Worm (Caenorhabditis elegans): Measurements from ENCODE around the gene K04E7.1.

Gene K04E7.1

ce11 chrX:6448866-6449400, 12.9 kb upstream of the K04E7.1 start, which contains the start of gene fah-1:
Gene fah-1, minus strand, starts transcription at chrX:6448916.
- TF ChIP-seq tbx-11 (GFP tag; IDR thresholded peaks at IDR 0.05) (no peak), sea-1 (GFP tag; conservative IDR thresholded peaks at IDR 0.05) (no peak), ets-7 (tag; optimal IDR thresholded peaks at IDR 0.05) (no peak), aly-1 (tag; optimal IDR thresholded peaks at IDR 0.05) (no peak), hnd-1 (tag; optimal IDR thresholded peaks at IDR 0.05) (no peak), hmbx-1 (tag; optimal IDR thresholded peaks at IDR 0.05) (no peak), flt-1 (GFP tag; IDR thresholded peaks at IDR 0.05) (no peak), pes-1 (GFP tag; IDR thresholded peaks at IDR 0.05) (no peak)

ce11 chrX:6450839-6451491, 10.9 kb upstream of the K04E7.1 start, which contains the start of the genes grl-6 and K10C2.6:
Gene grl-6, minus strand, starts transcription at chrX:6450939.
Gene K10C2.6, plus strand, starts transcription at chrX:6451441.
- TF ChIP-seq pes-1 (GFP tag; IDR thresholded peaks at IDR 0.05) (no peak), ama-1 (optimal IDR thresholded peaks at IDR 0.05) (no peak), hmbx-1 (tag; optimal IDR thresholded peaks at IDR 0.05) (no peak), tbx-11 (GFP tag; IDR thresholded peaks at IDR 0.05) (no peak), tra-4 (tag; optimal IDR thresholded peaks at IDR 0.05) (no peak), ets-7 (tag; optimal IDR thresholded peaks at IDR 0.05) (no peak), sea-1 (GFP tag; conservative IDR thresholded peaks at IDR 0.05) (no peak), tbx-37 (GFP tag; conservative IDR thresholded peaks at IDR 0.05) (no peak), flt-1 (GFP tag; IDR thresholded peaks at IDR 0.05) (no peak), ceh-36 (tag; optimal IDR thresholded peaks at IDR 0.05) (no peak), hmg-4 (GFP tag; optimal IDR thresholded peaks at IDR 0.05) (no peak), F13C5.2 (tag; optimal IDR thresholded peaks at IDR 0.05) (no peak), ceh-13 (GFP tag; optimal IDR thresholded peaks at IDR 0.05) (no peak), hnd-1 (tag; optimal IDR thresholded peaks at IDR 0.05) (no peak), aly-1 (tag; optimal IDR thresholded peaks at IDR 0.05) (no peak), B0310.2 (tag; optimal IDR thresholded peaks at IDR 0.05) (no peak), scrt-1 (GFP tag; IDR thresholded peaks at IDR 0.05) (no peak)

DNA sequence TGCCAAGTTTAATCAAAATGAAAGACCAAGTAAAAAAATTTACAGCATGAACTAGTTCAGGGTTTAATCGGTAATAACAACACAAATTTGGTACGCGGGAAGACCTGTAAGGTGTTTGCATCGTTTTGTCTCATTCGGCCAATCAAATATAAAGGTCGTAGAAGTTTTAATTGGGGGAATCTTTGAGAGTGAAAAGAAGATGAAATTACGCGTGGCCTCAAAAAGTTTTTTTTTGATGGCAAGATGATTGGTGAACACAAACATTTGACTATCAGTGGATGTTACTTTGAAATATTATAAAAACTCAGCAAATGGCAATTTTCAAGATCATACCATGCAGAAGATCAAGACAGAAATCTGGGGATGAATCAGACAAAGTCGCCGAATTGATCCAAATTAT, 6.7 kb upstream of the K04E7.1 start, which contains the start of gene nas-33:
Gene nas-33 (minus strand): TSS at position 101 of the 400 bp plus-strand sequence.
- no peak for TF ChIP-seq ets-7 (tag; optimal IDR thresholded peaks at IDR 0.05)
- no peak for TF ChIP-seq ceh-13 (GFP tag; optimal IDR thresholded peaks at IDR 0.05)
- no peak for TF ChIP-seq tbx-37 (GFP tag; conservative IDR thresholded peaks at IDR 0.05)
- no peak for TF ChIP-seq hmbx-1 (tag; optimal IDR thresholded peaks at IDR 0.05)
- TF ChIP-seq pes-1 (GFP tag; IDR thresholded peaks at IDR 0.05): no peak
- no peak for TF ChIP-seq ceh-36 (tag; optimal IDR thresholded peaks at IDR 0.05)
- no peak for TF ChIP-seq F13C5.2 (tag; optimal IDR thresholded peaks at IDR 0.05)

DNA sequence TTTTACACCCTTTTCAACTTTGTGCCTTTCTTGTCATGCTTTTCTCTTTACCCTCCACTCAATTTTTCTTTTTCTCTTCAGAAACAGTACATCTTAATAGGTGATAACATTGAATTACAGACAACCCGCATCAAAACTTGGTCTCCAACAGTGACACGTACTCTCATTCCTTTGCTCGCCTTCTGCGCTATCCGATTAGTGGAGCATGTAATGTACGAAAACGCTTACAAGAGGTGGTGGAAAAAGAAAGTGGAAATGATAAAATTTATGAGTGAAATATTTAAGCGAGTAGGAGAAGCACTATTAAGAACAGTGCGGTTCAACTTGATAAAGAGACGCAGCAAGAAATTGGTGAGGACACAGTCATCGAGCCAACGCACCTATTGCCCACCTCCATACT, 5.3 kb upstream of the K04E7.1 start, which contains the start of gene pept-1:
Gene pept-1 (plus strand): TSS at position 306 of the 400 bp plus-strand sequence.
- TF ChIP-seq ceh-36 (tag; optimal IDR thresholded peaks at IDR 0.05): no peak
- TF ChIP-seq tra-4 (tag; optimal IDR thresholded peaks at IDR 0.05): no peak
- TF ChIP-seq hnd-1 (tag; optimal IDR thresholded peaks at IDR 0.05): no peak
- no peak for TF ChIP-seq B0310.2 (tag; optimal IDR thresholded peaks at IDR 0.05)
- no peak for TF ChIP-seq tbx-11 (GFP tag; IDR thresholded peaks at IDR 0.05)
- no peak for TF ChIP-seq ets-7 (tag; optimal IDR thresholded peaks at IDR 0.05)
- TF ChIP-seq ceh-13 (GFP tag; optimal IDR thresholded peaks at IDR 0.05): no peak
- TF ChIP-seq scrt-1 (GFP tag; IDR thresholded peaks at IDR 0.05): no peak
- no peak for TF ChIP-seq hmbx-1 (tag; optimal IDR thresholded peaks at IDR 0.05)
- TF ChIP-seq flt-1 (GFP tag; IDR thresholded peaks at IDR 0.05): no peak
- no peak for TF ChIP-seq ama-1 (optimal IDR thresholded peaks at IDR 0.05)
- TF ChIP-seq hmg-4 (GFP tag; optimal IDR thresholded peaks at IDR 0.05): no peak
- no peak for TF ChIP-seq pes-1 (GFP tag; IDR thresholded peaks at IDR 0.05)
- TF ChIP-seq tbx-37 (GFP tag; conservative IDR thresholded peaks at IDR 0.05): no peak
- no peak for TF ChIP-seq aly-1 (tag; optimal IDR thresholded peaks at IDR 0.05)
- no peak for TF ChIP-seq sea-1 (GFP tag; conservative IDR thresholded peaks at IDR 0.05)
- no peak for TF ChIP-seq F13C5.2 (tag; optimal IDR thresholded peaks at IDR 0.05)

- TF ChIP-seq tra-4 (tag; optimal IDR thresholded peaks at IDR 0.05) (no peak), scrt-1 (GFP tag; IDR thresholded peaks at IDR 0.05) (no peak), hmbx-1 (tag; optimal IDR thresholded peaks at IDR 0.05) (no peak)
Measured at ce11 chrX:6458001-6458400, 3.8 kb upstream of the K04E7.1 start.

DNA sequence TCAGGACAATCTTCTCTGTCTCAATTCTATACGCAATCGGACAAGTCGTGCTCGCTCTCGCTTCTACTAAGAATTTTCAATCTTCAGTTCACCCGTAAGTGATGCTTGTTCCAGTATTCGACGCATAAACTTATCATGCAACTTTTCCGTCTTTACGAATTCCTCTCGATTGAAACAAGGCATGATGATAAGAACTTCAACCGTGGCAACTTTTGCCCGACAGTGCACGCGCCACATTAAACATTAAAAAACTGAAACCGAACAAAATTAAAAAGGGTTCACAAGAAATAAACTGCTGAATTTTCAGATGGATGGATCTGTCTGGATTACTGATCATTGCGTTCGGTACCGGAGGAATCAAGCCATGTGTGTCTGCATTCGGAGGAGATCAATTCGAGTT, 3.4 kb upstream of the K04E7.1 start:
- TF ChIP-seq sea-1 (GFP tag; conservative IDR thresholded peaks at IDR 0.05) (no peak), hnd-1 (tag; optimal IDR thresholded peaks at IDR 0.05) (no peak), pes-1 (GFP tag; IDR thresholded peaks at IDR 0.05) (no peak), tbx-11 (GFP tag; IDR thresholded peaks at IDR 0.05) (no peak), flt-1 (GFP tag; IDR thresholded peaks at IDR 0.05) (no peak), tra-4 (tag; optimal IDR thresholded peaks at IDR 0.05) (no peak), tbx-37 (GFP tag; conservative IDR thresholded peaks at IDR 0.05) (no peak), ceh-36 (tag; optimal IDR thresholded peaks at IDR 0.05) (no peak), hmg-4 (GFP tag; optimal IDR thresholded peaks at IDR 0.05) (no peak), ama-1 (optimal IDR thresholded peaks at IDR 0.05) (no peak), B0310.2 (tag; optimal IDR thresholded peaks at IDR 0.05) (no peak), aly-1 (tag; optimal IDR thresholded peaks at IDR 0.05) (no peak), F13C5.2 (tag; optimal IDR thresholded peaks at IDR 0.05) (no peak), ets-7 (tag; optimal IDR thresholded peaks at IDR 0.05) (no peak), scrt-1 (GFP tag; IDR thresholded peaks at IDR 0.05) (no peak), hmbx-1 (tag; optimal IDR thresholded peaks at IDR 0.05) (no peak)

DNA sequence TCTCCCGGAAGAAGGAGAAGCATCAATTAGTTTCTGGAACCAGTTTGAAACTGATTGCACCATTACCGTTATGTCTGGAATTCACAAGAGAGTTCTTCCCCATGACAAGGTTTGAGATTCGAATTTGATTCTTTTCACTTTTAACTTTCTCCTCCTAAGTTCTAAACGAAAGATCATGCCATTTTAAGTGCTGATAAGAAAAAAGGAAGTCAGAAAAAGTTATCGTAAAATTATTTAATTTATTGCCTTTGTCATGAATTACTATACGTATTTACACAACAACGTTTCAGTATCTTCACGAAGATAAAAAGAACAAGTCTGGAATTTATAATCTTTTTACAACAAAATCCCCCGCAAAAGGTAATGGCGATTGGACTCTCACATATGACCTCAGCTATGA, 1.7 kb upstream of the K04E7.1 start:
- no peak for TF ChIP-seq sea-1 (GFP tag; conservative IDR thresholded peaks at IDR 0.05)
- no peak for TF ChIP-seq tbx-11 (GFP tag; IDR thresholded peaks at IDR 0.05)
- TF ChIP-seq B0310.2 (tag; optimal IDR thresholded peaks at IDR 0.05): no peak
- no peak for TF ChIP-seq F13C5.2 (tag; optimal IDR thresholded peaks at IDR 0.05)
- no peak for TF ChIP-seq flt-1 (GFP tag; IDR thresholded peaks at IDR 0.05)
- no peak for TF ChIP-seq hmg-4 (GFP tag; optimal IDR thresholded peaks at IDR 0.05)
- TF ChIP-seq ceh-36 (tag; optimal IDR thresholded peaks at IDR 0.05): no peak
- no peak for TF ChIP-seq scrt-1 (GFP tag; IDR thresholded peaks at IDR 0.05)

All from whole organism, early embryonic.